Worm (Caenorhabditis elegans): Measurements from ENCODE around the gene Y53G8AM.8.
A peak's percentile ranks its signal among the peaks of the same experiment; 100 is the strongest.

The Y53G8AM.8 gene

DNA sequence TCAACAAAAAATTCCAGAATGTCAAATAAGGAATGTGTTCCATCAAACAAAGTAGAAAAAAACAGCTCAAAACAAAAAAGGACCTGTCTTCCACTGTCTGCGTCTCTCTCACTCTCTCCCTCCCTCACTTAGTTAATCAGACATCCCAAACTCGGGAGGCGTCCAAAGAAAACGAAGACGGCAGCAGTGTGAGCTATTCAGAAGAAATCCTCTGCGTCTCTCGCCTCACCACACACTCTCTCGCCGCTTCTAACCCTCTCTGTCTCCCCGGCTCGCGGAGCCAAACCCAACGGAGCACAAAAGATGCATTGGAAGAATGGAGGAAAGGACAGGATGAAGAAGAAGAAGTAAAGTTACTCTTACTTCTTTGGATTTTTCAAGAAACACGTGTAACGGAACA lies 58.2 kb downstream of the Y53G8AM.8 start (continued):
- TF ChIP-seq nhr-90 (tag; optimal IDR thresholded peaks at IDR 0.05; ENCODE audit: poor library complexity) = no peak
- TF ChIP-seq ceh-82 (tag; optimal IDR thresholded peaks at IDR 0.05) = peak in 2 of 3 experiments; percentile 13 to 49
- no peak for TF ChIP-seq Y116A8C.19 (tag; optimal IDR thresholded peaks at IDR 0.05; ENCODE audit: borderline replicate concordance)
- TF ChIP-seq dsc-1 (tag; optimal IDR thresholded peaks at IDR 0.05) = peak; percentile 1
- no peak for TF ChIP-seq ceh-90 (tag; optimal IDR thresholded peaks at IDR 0.05)
- TF ChIP-seq ceh-88 (GFP tag; IDR thresholded peaks at IDR 0.05) = no peak
- TF ChIP-seq unc-130 (tag; optimal IDR thresholded peaks at IDR 0.05) = no peak
- TF ChIP-seq fkh-10 (GFP tag; optimal IDR thresholded peaks at IDR 0.05) = peak; percentile 5
- TF ChIP-seq snpc-4 (tag; optimal IDR thresholded peaks at IDR 0.05) = no peak
- no peak for TF ChIP-seq jun-1 (tag; optimal IDR thresholded peaks at IDR 0.05)
- TF ChIP-seq elt-3 (tag; optimal IDR thresholded peaks at IDR 0.05) = no peak
- TF ChIP-seq lin-35 (GFP tag; optimal IDR thresholded peaks at IDR 0.05) = no peak
- no peak for TF ChIP-seq hpl-2 (GFP tag; optimal IDR thresholded peaks at IDR 0.05)
- no peak for TF ChIP-seq skn-1 (tag; optimal IDR thresholded peaks at IDR 0.05)
- TF ChIP-seq nhr-19 (GFP tag; conservative IDR thresholded peaks at IDR 0.05) = no peak
- TF ChIP-seq mep-1 (tag; optimal IDR thresholded peaks at IDR 0.05) = peak; percentile 29
- TF ChIP-seq unc-86 (tag; optimal IDR thresholded peaks at IDR 0.05) = peak; percentile 83
- peak; percentile 33 for TF ChIP-seq snu-23 (GFP tag; optimal IDR thresholded peaks at IDR 0.05)
- no peak for TF ChIP-seq elt-2 (tag; optimal IDR thresholded peaks at IDR 0.05)
- peak; percentile 68 for TF ChIP-seq fkh-8 (tag; optimal IDR thresholded peaks at IDR 0.05)
- TF ChIP-seq efl-1 (optimal IDR thresholded peaks at IDR 0.05) = peak; percentile 37 to 44
- TF ChIP-seq efl-1 (GFP tag; optimal IDR thresholded peaks at IDR 0.05 in 1 of 2) = no peak
- no peak for TF ChIP-seq fos-1 (tag; optimal IDR thresholded peaks at IDR 0.05)
- TF ChIP-seq nhr-71 (tag; optimal IDR thresholded peaks at IDR 0.05) = peak; percentile 59
- no peak for TF ChIP-seq zag-1 (tag; optimal IDR thresholded peaks at IDR 0.05)
- TF ChIP-seq C16A3.4 (tag; optimal IDR thresholded peaks at IDR 0.05) = no peak
- TF ChIP-seq ceh-8 (GFP tag; optimal IDR thresholded peaks at IDR 0.05) = no peak
- TF ChIP-seq xbp-1 (tag; optimal IDR thresholded peaks at IDR 0.05) = no peak
- TF ChIP-seq unc-98 (GFP tag; IDR thresholded peaks at IDR 0.05) = no peak
- TF ChIP-seq lsy-2 (tag; optimal IDR thresholded peaks at IDR 0.05) = peak; percentile 29 to 51
- no peak for TF ChIP-seq nhr-84 (tag; optimal IDR thresholded peaks at IDR 0.05)
- TF ChIP-seq lin-15B (tag; optimal IDR thresholded peaks at IDR 0.05) = no peak
- TF ChIP-seq sox-4 (tag; optimal IDR thresholded peaks at IDR 0.05) = no peak
- TF ChIP-seq dpl-1 (GFP tag; optimal IDR thresholded peaks at IDR 0.05) = peak in 1 of 3 experiments; percentile 15
- TF ChIP-seq ets-5 (GFP tag; IDR thresholded peaks at IDR 0.05) = no peak
- no peak for TF ChIP-seq grh-1 (GFP tag; IDR thresholded peaks at IDR 0.05)
- TF ChIP-seq nhr-28 (tag; optimal IDR thresholded peaks at IDR 0.05) = no peak
- no peak for TF ChIP-seq rnt-1 (tag; optimal IDR thresholded peaks at IDR 0.05)
- TF ChIP-seq ama-1 (optimal IDR thresholded peaks at IDR 0.05) = no peak
- no peak for TF ChIP-seq pqm-1 (tag; optimal IDR thresholded peaks at IDR 0.05)

ce11 chrIII:3219050-3219449 lies 59.5 kb downstream of the Y53G8AM.8 start, which contains the start of gene frm-8:
Gene frm-8, minus strand, starts transcription at chrIII:3219150.
- no peak for TF ChIP-seq aha-1 (tag; optimal IDR thresholded peaks at IDR 0.05)
- TF ChIP-seq swsn-7 (tag; optimal IDR thresholded peaks at IDR 0.05) = no peak
- TF ChIP-seq ztf-11 (tag; optimal IDR thresholded peaks at IDR 0.05) = no peak
- TF ChIP-seq nhr-237 (tag; optimal IDR thresholded peaks at IDR 0.05) = no peak
- TF ChIP-seq lin-35 (GFP tag; optimal IDR thresholded peaks at IDR 0.05) = no peak
- TF ChIP-seq ama-1 (optimal IDR thresholded peaks at IDR 0.05) = no peak
- no peak for TF ChIP-seq irx-1 (tag; optimal IDR thresholded peaks at IDR 0.05)
- no peak for TF ChIP-seq sup-37 (GFP tag; optimal IDR thresholded peaks at IDR 0.05)

Measured in whole organism, L1 larva.